Worm (Caenorhabditis elegans): ENCODE data around the gene F59E12.9.

- TF ChIP-seq him-1 (tag; optimal IDR thresholded peaks at IDR 0.05) (no peak), W03F9.2 (tag; optimal IDR thresholded peaks at IDR 0.05) (no peak), dao-5 (tag; optimal IDR thresholded peaks at IDR 0.05) (no peak)
Observed at ce11 chrII:5605538-5605945, 41.3 kb downstream of the F59E12.9 start.
